Worm (Caenorhabditis elegans) whole organism, early embryonic: ENCODE data around the gene T24C4.3.

Experiments
- B0310.2 ChIP-seq: sonication (generic microtip); optimal IDR thresholded peaks from 2 replicates; lab custom pipeline; 2016; ENCODE audit warnings: mild to moderate bottlenecking, missing genetic modification characterization, missing compliant biosample characterization
- F13C5.2 ChIP-seq: sonication (generic microtip); optimal IDR thresholded peaks from 2 replicates; lab custom pipeline; 2017; ENCODE audit warnings: mild to moderate bottlenecking, missing genetic modification characterization, inconsistent platforms, missing compliant biosample characterization
- aly-1 ChIP-seq: sonication (generic microtip); optimal IDR thresholded peaks from 2 replicates; lab custom pipeline; 2016; ENCODE audit warnings: missing genetic modification characterization, missing compliant biosample characterization
- ama-1 ChIP-seq: fragments of 150-350 bp; optimal IDR thresholded peaks from 2 replicates; lab custom pipeline; 2014
- ceh-13 ChIP-seq: fragments of 200-800 bp; sonication (Bioruptor generic); optimal IDR thresholded peaks from 2 replicates; lab custom pipeline; 2018; ENCODE audit warnings: mild to moderate bottlenecking, missing genetic modification characterization, missing compliant biosample characterization
- ceh-36 ChIP-seq: sonication (generic microtip); optimal IDR thresholded peaks from 2 replicates; lab custom pipeline; 2016; ENCODE audit warnings: missing genetic modification characterization, inconsistent platforms, missing compliant biosample characterization
- ets-7 ChIP-seq: sonication (generic microtip); optimal IDR thresholded peaks from 2 replicates; lab custom pipeline; 2016; ENCODE audit warnings: missing genotype, missing genetic modification characterization, missing compliant biosample characterization
- flt-1 ChIP-seq: fragments of 200-800 bp; sonication (Bioruptor generic); IDR thresholded peaks from 2 replicates; pipeline ENCODE4 v1.3.6; 2022; ENCODE audit warnings: missing genetic modification characterization, missing compliant biosample characterization
- hmbx-1 ChIP-seq: sonication (generic microtip); optimal IDR thresholded peaks from 2 replicates; lab custom pipeline; 2016; ENCODE audit warnings: mild to moderate bottlenecking, missing genetic modification characterization, missing compliant biosample characterization
- hmg-4 ChIP-seq: fragments of 200-800 bp; sonication (Bioruptor generic); optimal IDR thresholded peaks from 2 replicates; lab custom pipeline; 2018; ENCODE audit warnings: mild to moderate bottlenecking, missing genetic modification characterization, missing compliant biosample characterization
- hnd-1 ChIP-seq: sonication (generic microtip); optimal IDR thresholded peaks from 2 replicates; lab custom pipeline; 2016; ENCODE audit warnings: missing genetic modification characterization, missing compliant biosample characterization
- pes-1 ChIP-seq: fragments of 200-800 bp; sonication (Bioruptor generic); IDR thresholded peaks from 2 replicates; pipeline ENCODE4 v1.3.6; 2022; ENCODE audit warnings: missing genetic modification reagents, missing genetic modification characterization, missing compliant biosample characterization
- scrt-1 ChIP-seq: fragments of 200-800 bp; sonication (Bioruptor generic); IDR thresholded peaks from 2 replicates; pipeline ENCODE4 v1.3.6; 2022; ENCODE audit warnings: missing genetic modification characterization, missing compliant biosample characterization
- sea-1 ChIP-seq: fragments of 200-800 bp; sonication (Bioruptor generic); conservative IDR thresholded peaks from 2 replicates; pipeline ENCODE4 v1.3.6; 2022; ENCODE audit warnings: missing genetic modification characterization, missing compliant biosample characterization
- tbx-11 ChIP-seq: fragments of 200-800 bp; sonication (Bioruptor generic); IDR thresholded peaks from 2 replicates; pipeline ENCODE4 v1.3.6; 2022; ENCODE audit warnings: missing genetic modification characterization, missing compliant biosample characterization
- tbx-37 ChIP-seq: fragments of 200-800 bp; sonication (Bioruptor generic); conservative IDR thresholded peaks from 2 replicates; pipeline ENCODE4 v1.3.6; 2022; ENCODE audit warnings: missing genetic modification reagents, missing genetic modification characterization, missing compliant biosample characterization
- tra-4 ChIP-seq: sonication (generic microtip); optimal IDR thresholded peaks from 2 replicates; lab custom pipeline; 2017; ENCODE audit warnings: missing genetic modification characterization, missing compliant biosample characterization

Gene T24C4.3

ce11 chrIII:832855-833504 lies 39.3 kb downstream of the T24C4.3 start, which contains the start of gene zip-2:
zip-2 (plus strand) TSS chrIII:832982.
- TF ChIP-seq tbx-11 (GFP tag; lab: Robert Waterston, UW), result no peak
- TF ChIP-seq tbx-37 (GFP tag; lab: Robert Waterston, UW), result no peak
- TF ChIP-seq F13C5.2 (tag; lab: Kevin White, UChicago), result no peak
- no peak for TF ChIP-seq ceh-36 (tag; lab: Kevin White, UChicago)
- no peak for TF ChIP-seq hmg-4 (GFP tag; lab: Kevin White, UChicago)
- TF ChIP-seq hnd-1, result no peak
- no peak for TF ChIP-seq sea-1 (GFP tag; lab: Robert Waterston, UW)
- no peak for TF ChIP-seq ets-7
- TF ChIP-seq ama-1 (lab: Kevin White, UChicago), result no peak
- no peak for TF ChIP-seq scrt-1 (GFP tag; lab: Robert Waterston, UW)
- TF ChIP-seq hmbx-1, result no peak

DNA sequence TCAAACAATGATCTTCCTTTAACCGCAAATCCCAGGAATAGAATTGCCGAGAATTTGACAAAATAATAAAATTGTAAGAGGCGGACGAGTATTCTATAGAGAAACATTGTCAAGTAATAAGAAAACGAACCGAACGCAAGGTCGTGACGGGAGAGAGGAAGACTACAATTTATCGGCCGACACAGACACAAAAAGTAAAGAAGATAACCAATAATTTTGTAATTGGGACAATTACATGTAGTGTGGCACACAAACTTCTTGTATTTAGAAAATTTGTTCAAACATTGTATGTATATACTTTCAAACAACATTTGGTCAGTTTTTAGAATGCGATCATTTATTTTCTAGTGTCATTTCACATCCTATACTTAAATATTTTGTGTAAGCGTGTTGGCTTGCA lies 40.3 kb downstream of the T24C4.3 start, which contains the start of gene ceeh-1:
Gene ceeh-1 (minus strand): TSS at position 317 of the 400 bp plus-strand sequence.
- TF ChIP-seq ceh-36 (tag; lab: Kevin White, UChicago), result no peak
- no peak for TF ChIP-seq hmg-4 (GFP tag; lab: Kevin White, UChicago)
- TF ChIP-seq ets-7, result no peak
- TF ChIP-seq tra-4, result no peak
- no peak for TF ChIP-seq pes-1 (GFP tag; lab: Robert Waterston, UW)
- no peak for TF ChIP-seq tbx-37 (GFP tag; lab: Robert Waterston, UW)
- no peak for TF ChIP-seq hnd-1
- no peak for TF ChIP-seq aly-1 (tag; lab: Kevin White, UChicago)
- no peak for TF ChIP-seq hmbx-1
- TF ChIP-seq tbx-11 (GFP tag; lab: Robert Waterston, UW), result no peak
- no peak for TF ChIP-seq ama-1 (lab: Kevin White, UChicago)
- TF ChIP-seq F13C5.2 (tag; lab: Kevin White, UChicago), result no peak
- TF ChIP-seq B0310.2 (tag; lab: Kevin White, UChicago), result no peak
- TF ChIP-seq ceh-13 (GFP tag; lab: Kevin White, UChicago), result no peak
- TF ChIP-seq sea-1 (GFP tag; lab: Robert Waterston, UW), result no peak
- TF ChIP-seq scrt-1 (GFP tag; lab: Robert Waterston, UW), result no peak
- TF ChIP-seq flt-1 (GFP tag; lab: Robert Waterston, UW), result no peak

DNA sequence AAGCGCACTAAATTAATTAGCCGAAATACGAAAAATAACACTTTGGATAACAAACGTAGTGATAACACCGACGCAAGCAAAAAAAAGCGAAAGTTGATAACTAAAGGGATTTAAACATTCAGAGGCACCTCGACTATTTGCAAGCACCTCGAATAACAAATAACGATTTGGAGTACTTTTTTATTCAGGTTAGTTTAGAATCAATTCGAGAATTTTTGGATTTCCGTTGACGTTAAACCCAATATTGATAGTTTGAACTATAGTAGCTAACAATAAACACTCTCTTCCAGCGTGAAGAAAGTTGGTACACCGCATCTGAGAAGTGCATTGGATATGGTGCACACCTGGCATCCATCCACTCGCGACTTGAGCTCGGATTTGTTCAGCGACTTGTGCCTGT lies 47.0 kb downstream of the T24C4.3 start:
- TF ChIP-seq tbx-11 (GFP tag; lab: Robert Waterston, UW) (no peak), tbx-37 (GFP tag; lab: Robert Waterston, UW) (no peak), B0310.2 (tag; lab: Kevin White, UChicago) (no peak)

- TF ChIP-seq aly-1 (tag; lab: Kevin White, UChicago) (no peak), scrt-1 (GFP tag; lab: Robert Waterston, UW) (no peak), ceh-36 (tag; lab: Kevin White, UChicago) (no peak), B0310.2 (tag; lab: Kevin White, UChicago) (no peak), hnd-1 (no peak), tbx-37 (GFP tag; lab: Robert Waterston, UW) (no peak), pes-1 (GFP tag; lab: Robert Waterston, UW) (no peak), ceh-13 (GFP tag; lab: Kevin White, UChicago) (no peak)
These were observed 49.6 kb downstream of the T24C4.3 start, which contains the start of gene clec-149 for ce11 chrIII:822546-823272. clec-149 (plus strand) TSS chrIII:823222.
